Worm (Caenorhabditis elegans) whole organism, young adult: ENCODE data around the gene rbg-3.

Source experiments
- B0261.1 ChIP-seq: sonication (generic microtip); optimal IDR thresholded peaks from 2 replicates; lab custom pipeline; 2016; ENCODE audit warnings: mild to moderate bottlenecking, missing genetic modification characterization, moderate library complexity, missing compliant biosample characterization
- C06A6.2 ChIP-seq: fragments of 200-800 bp; sonication (Bioruptor generic); conservative IDR thresholded peaks from 2 replicates; pipeline ENCODE4 v1.3.6; 2022; ENCODE audit warnings: missing genetic modification characterization, missing compliant biosample characterization
- F10E7.11 ChIP-seq: sonication (generic microtip); optimal IDR thresholded peaks from 2 replicates; lab custom pipeline; 2017; ENCODE audit warnings: mild to moderate bottlenecking, missing genetic modification characterization, moderate library complexity, missing compliant biosample characterization
- F37B4.10 ChIP-seq: fragments of 200-800 bp; sonication (Bioruptor generic); IDR thresholded peaks from 2 replicates; pipeline ENCODE4 v1.3.6; 2022; ENCODE audit warnings: missing genetic modification characterization, missing compliant biosample characterization
- F39B2.1 ChIP-seq: fragments of 200-800 bp; sonication (Bioruptor generic); IDR thresholded peaks from 2 replicates; pipeline ENCODE4 v1.3.6; 2022; ENCODE audit warnings: missing genetic modification reagents, missing genetic modification characterization, missing compliant biosample characterization
- F52B5.7 ChIP-seq: sonication (generic microtip); optimal IDR thresholded peaks from 2 replicates; lab custom pipeline; 2016; ENCODE audit warnings: mild to moderate bottlenecking, missing genetic modification characterization, missing compliant biosample characterization
- F57A8.1 ChIP-seq: fragments of 200-800 bp; sonication (Bioruptor generic); optimal IDR thresholded peaks from 2 replicates; lab custom pipeline; 2018; ENCODE audit warnings: mild to moderate bottlenecking, missing genetic modification characterization, moderate library complexity, missing compliant biosample characterization
- K11D2.4 ChIP-seq: fragments of 200-800 bp; sonication (Bioruptor generic); IDR thresholded peaks from 2 replicates; pipeline ENCODE4 v1.3.6; 2022; ENCODE audit warnings: missing genetic modification reagents, missing genetic modification characterization, missing compliant biosample characterization
- K12H6.12 ChIP-seq: fragments of 200-800 bp; sonication (Bioruptor generic); optimal IDR thresholded peaks from 2 replicates; lab custom pipeline; 2018; ENCODE audit warnings: mild to moderate bottlenecking, missing genetic modification characterization, missing compliant biosample characterization
- Y56A3A.18 ChIP-seq: fragments of 200-800 bp; sonication (Bioruptor generic); IDR thresholded peaks from 2 replicates; pipeline ENCODE4 v1.3.6; 2022; ENCODE audit warnings: missing genetic modification reagents, missing genetic modification characterization, missing compliant biosample characterization
- Y67H2A.10 ChIP-seq: fragments of 200-800 bp; sonication (Bioruptor generic); conservative IDR thresholded peaks from 2 replicates; pipeline ENCODE4 v1.3.6; 2022; ENCODE audit warnings: missing genetic modification reagents, missing genetic modification characterization, missing compliant biosample characterization
- Y79H2A.3 ChIP-seq: fragments of 200-800 bp; sonication (Bioruptor generic); conservative IDR thresholded peaks from 2 replicates; pipeline ENCODE4 v1.3.6; 2022; ENCODE audit warnings: missing genetic modification reagents, missing genetic modification characterization, missing compliant biosample characterization
- ZK185.1 ChIP-seq: sonication (generic microtip); optimal IDR thresholded peaks from 2 replicates; lab custom pipeline; 2016; ENCODE audit warnings: mild to moderate bottlenecking, missing genetic modification characterization, missing compliant biosample characterization; ENCODE audit not compliant: poor library complexity, severe bottlenecking
- bed-1 ChIP-seq: fragments of 200-800 bp; sonication (Bioruptor generic); IDR thresholded peaks from 2 replicates; pipeline ENCODE4 v1.3.6; 2022; ENCODE audit warnings: missing genetic modification reagents, missing genetic modification characterization, missing compliant biosample characterization
- ceh-100 ChIP-seq: fragments of 200-800 bp; sonication (Bioruptor generic); IDR thresholded peaks from 2 replicates; pipeline ENCODE4 v1.3.6; 2022; ENCODE audit warnings: missing genetic modification reagents, missing genetic modification characterization, missing compliant biosample characterization
- ceh-27 ChIP-seq: fragments of 200-800 bp; sonication (Bioruptor generic); optimal IDR thresholded peaks from 2 replicates; lab custom pipeline; 2018; ENCODE audit warnings: mild to moderate bottlenecking, missing genetic modification characterization, moderate library complexity, missing compliant biosample characterization
- ceh-58 ChIP-seq: fragments of 200-800 bp; sonication (Bioruptor generic); IDR thresholded peaks from 2 replicates; pipeline ENCODE4 v1.3.6; 2022; ENCODE audit warnings: missing genetic modification characterization, missing compliant biosample characterization
- ceh-79 ChIP-seq: sonication (generic microtip); optimal IDR thresholded peaks from 2 replicates; lab custom pipeline; 2017; ENCODE audit warnings: mild to moderate bottlenecking, missing genetic modification characterization, missing compliant biosample characterization
- chd-7 ChIP-seq: sonication (generic microtip); optimal IDR thresholded peaks from 2 replicates; lab custom pipeline; 2016; ENCODE audit warnings: mild to moderate bottlenecking, missing genetic modification characterization, moderate library complexity, missing compliant biosample characterization
- die-1 ChIP-seq: sonication (generic microtip); optimal IDR thresholded peaks from 2 replicates; lab custom pipeline; 2016; ENCODE audit warnings: missing genotype, mild to moderate bottlenecking, missing genetic modification characterization, missing compliant biosample characterization
- egrh-3 ChIP-seq: fragments of 200-800 bp; sonication (Bioruptor generic); IDR thresholded peaks from 2 replicates; pipeline ENCODE4 v1.3.6; 2022; ENCODE audit warnings: missing genetic modification reagents, missing genetic modification characterization, missing compliant biosample characterization
- gei-17 ChIP-seq: fragments of 200-800 bp; sonication (Bioruptor generic); optimal IDR thresholded peaks from 2 replicates; lab custom pipeline; 2018; ENCODE audit warnings: mild to moderate bottlenecking, missing genetic modification characterization, missing compliant biosample characterization
- lag-1 ChIP-seq: fragments of 200-800 bp; sonication (Bioruptor generic); IDR thresholded peaks from 2 replicates; pipeline ENCODE4 v1.3.6; 2022; ENCODE audit warnings: missing genetic modification reagents, missing genetic modification characterization, missing compliant biosample characterization
- let-526 ChIP-seq: fragments of 200-800 bp; sonication (Bioruptor generic); IDR thresholded peaks from 2 replicates; pipeline ENCODE4 v1.3.6; 2022; ENCODE audit warnings: missing genetic modification reagents, missing genetic modification characterization, missing compliant biosample characterization
- lin-26 ChIP-seq: fragments of 200-800 bp; sonication (Bioruptor generic); IDR thresholded peaks from 2 replicates; pipeline ENCODE4 v1.3.6; 2022; ENCODE audit warnings: missing genetic modification reagents, missing genetic modification characterization, missing compliant biosample characterization
- madf-10 ChIP-seq: sonication (generic microtip); optimal IDR thresholded peaks from 2 replicates; lab custom pipeline; 2016; ENCODE audit warnings: mild to moderate bottlenecking, missing genetic modification characterization, missing compliant biosample characterization
- mel-28 ChIP-seq: sonication (generic microtip); optimal IDR thresholded peaks from 2 replicates; lab custom pipeline; 2016; ENCODE audit warnings: borderline replicate concordance, mild to moderate bottlenecking, missing genetic modification characterization, missing compliant biosample characterization
- nfya-1 ChIP-seq: sonication (generic microtip); optimal IDR thresholded peaks from 2 replicates; lab custom pipeline; 2017; ENCODE audit warnings: antibody characterized with exemption, missing compliant biosample characterization, missing genetic modification characterization, borderline replicate concordance; ENCODE audit not compliant: insufficient read depth
- snpc-4 ChIP-seq, 5 experiments: fragments of 150-350 bp in 1 of 5; sonication (generic microtip) in 4 of 5; optimal IDR thresholded peaks; 2 replicates each; lab custom pipeline; 2014 to 2018; ENCODE audit warnings: missing genetic modification characterization in 5 of 5, missing biosample characterization in 3 of 5, antibody characterized with exemption in 2 of 5, mild to moderate bottlenecking in 2 of 5, missing compliant biosample characterization in 2 of 5, missing genotype in 2 of 5, moderate library complexity in 2 of 5, missing genetic modification reagents in 1 of 5
- unc-62 ChIP-seq: fragments of 150-350 bp; optimal IDR thresholded peaks from 2 replicates; lab custom pipeline; 2014; ENCODE audit warnings: missing biosample characterization, missing genetic modification reagents, missing genetic modification characterization
- zfh-2 ChIP-seq: fragments of 200-800 bp; sonication (Bioruptor generic); conservative IDR thresholded peaks from 2 replicates; pipeline ENCODE4 v1.3.6; 2022; ENCODE audit warnings: missing genetic modification reagents, missing genetic modification characterization, missing compliant biosample characterization
- zim-3 ChIP-seq: sonication (generic microtip); optimal IDR thresholded peaks from 2 replicates; lab custom pipeline; 2017; ENCODE audit warnings: mild to moderate bottlenecking, missing genetic modification characterization, moderate library complexity, missing compliant biosample characterization
- ztf-22 ChIP-seq: fragments of 200-800 bp; sonication (Bioruptor generic); optimal IDR thresholded peaks from 2 replicates; lab custom pipeline; 2018; ENCODE audit warnings: mild to moderate bottlenecking, missing genetic modification characterization, moderate library complexity, missing compliant biosample characterization
- ztf-28 ChIP-seq: fragments of 200-800 bp; sonication (Bioruptor generic); IDR thresholded peaks from 2 replicates; pipeline ENCODE4 v1.3.6; 2022; ENCODE audit warnings: missing genetic modification reagents, missing genetic modification characterization, missing compliant biosample characterization
- ztf-3 ChIP-seq: fragments of 200-800 bp; sonication (Bioruptor generic); optimal IDR thresholded peaks from 2 replicates; lab custom pipeline; 2018; ENCODE audit warnings: mild to moderate bottlenecking, missing genetic modification characterization, missing compliant biosample characterization

rbg-3 gene

ce11 chrIII:4756983-4757382 is 2.8 kb downstream of the rbg-3 start, which contains the start of gene fbxl-2 (continued):
- TF ChIP-seq C06A6.2 (GFP tag; lab: Robert Waterston, UW) (peak; percentile 85), K12H6.12 (tag; lab: Kevin White, UChicago) (peak; percentile 85), Y79H2A.3 (no peak), Y67H2A.10 (GFP tag; lab: Robert Waterston, UW) (peak; percentile 71), F57A8.1 (no peak), gei-17 (peak; percentile 78), Y56A3A.18 (GFP tag; lab: Robert Waterston, UW) (peak; percentile 88), K11D2.4 (peak; percentile 91), ztf-22 (GFP tag; lab: Kevin White, UChicago) (no peak), ZK185.1 (tag; lab: Kevin White, UChicago) (peak; percentile 92), lin-26 (GFP tag; lab: Robert Waterston, UW) (peak; percentile 78), F37B4.10 (GFP tag; lab: Robert Waterston, UW) (0 out of 2 replicates have a peak, but pooled peaks have one; percentile 82), ztf-28 (GFP tag; lab: Robert Waterston, UW) (peak; percentile 87; the same call in 1 of the 2 replicates), die-1 (no peak), ztf-3 (GFP tag; lab: Kevin White, UChicago) (peak; percentile 7), F52B5.7 (tag; lab: Kevin White, UChicago) (peak; percentile 59), madf-10 (peak; percentile 65), mel-28 (tag; lab: Kevin White, UChicago) (no peak), ceh-27 (peak; percentile 93), ceh-58 (GFP tag; lab: Robert Waterston, UW) (no peak), F10E7.11 (tag; lab: Kevin White, UChicago) (peak; percentile 34), bed-1 (GFP tag; lab: Robert Waterston, UW) (no peak), ceh-79 (tag; lab: Kevin White, UChicago) (no peak), lag-1 (GFP tag; lab: Robert Waterston, UW) (no peak), ceh-100 (GFP tag; lab: Robert Waterston, UW) (peak; percentile 83), F39B2.1 (GFP tag; lab: Robert Waterston, UW) (peak; percentile 81; the same call in 1 of the 2 replicates), unc-62 (GFP tag; lab: Kevin White, UChicago) (no peak), let-526 (peak; percentile 85), snpc-4 (GFP tag; optimal IDR thresholded peaks at IDR 0.05; lab: Kevin White, UChicago) (peak; percentile 26), snpc-4 (tag; optimal IDR thresholded peaks at IDR 0.05; lab: Kevin White, UChicago) (peak in 3 of 4 experiments; percentile 74 to 82 (median 81))

ce11 chrIII:4762846-4763245 is 8.6 kb downstream of the rbg-3 start:
- TF ChIP-seq egrh-3 (peak; percentile 41; the same call in 1 of the 2 replicates), K12H6.12 (tag; lab: Kevin White, UChicago) (no peak), zfh-2 (GFP tag; lab: Robert Waterston, UW) (peak; percentile 81)
- TF ChIP-seq, all 124 proteins: peak for 2

ce11 chrIII:4763509-4763908 is 9.3 kb downstream of the rbg-3 start, which contains the start of gene B0393.4:
Gene B0393.4, minus strand, starts transcription at chrIII:4763609.
- TF ChIP-seq chd-7 (tag; lab: Kevin White, UChicago) (no peak), nfya-1 (tag; lab: Kevin White, UChicago) (no peak), B0261.1 (tag; lab: Kevin White, UChicago) (no peak), zfh-2 (GFP tag; lab: Robert Waterston, UW) (no peak), zim-3 (tag; lab: Kevin White, UChicago) (no peak)
